Worm (Caenorhabditis elegans): ENCODE measurements around the gene acp-6.

The acp-6 gene

ce11 chrIV:6376473-6377115 lies 49.3 kb downstream of the acp-6 start, which contains the start of the genes hrpf-2 and bli-6 (continued):
- no peak for TF ChIP-seq efl-3 (GFP tag; optimal IDR thresholded peaks at IDR 0.05)
- peak; percentile 72 for TF ChIP-seq swsn-7 (tag; optimal IDR thresholded peaks at IDR 0.05)
- peak; percentile 34 for TF ChIP-seq unc-130 (tag; optimal IDR thresholded peaks at IDR 0.05)
- peak; percentile 95 for TF ChIP-seq F16B12.6 (tag; optimal IDR thresholded peaks at IDR 0.05)
- no peak for TF ChIP-seq grh-1 (GFP tag; IDR thresholded peaks at IDR 0.05)
- no peak for TF ChIP-seq hpl-2 (GFP tag; optimal IDR thresholded peaks at IDR 0.05)
- no peak for TF ChIP-seq aly-2 (tag; optimal IDR thresholded peaks at IDR 0.05)
- no peak for TF ChIP-seq sptf-1 (tag; optimal IDR thresholded peaks at IDR 0.05)
- TF ChIP-seq nhr-20 (tag; optimal IDR thresholded peaks at IDR 0.05), result peak; percentile 78
- TF ChIP-seq aha-1 (tag; optimal IDR thresholded peaks at IDR 0.05), result no peak
- TF ChIP-seq C04F5.9 (tag; optimal IDR thresholded peaks at IDR 0.05), result peak; percentile 53
- TF ChIP-seq egl-13 (tag; optimal IDR thresholded peaks at IDR 0.05), result peak; percentile 54
- no peak for TF ChIP-seq ceh-8 (GFP tag; optimal IDR thresholded peaks at IDR 0.05)
- peak; percentile 83 to 91 for TF ChIP-seq lsy-2 (tag; optimal IDR thresholded peaks at IDR 0.05)
- TF ChIP-seq nhr-28 (tag; optimal IDR thresholded peaks at IDR 0.05), result no peak

Measured in whole organism, L1 larva.